Worm (Caenorhabditis elegans): ENCODE data around the gene mtrr-1.

Gene mtrr-1

DNA sequence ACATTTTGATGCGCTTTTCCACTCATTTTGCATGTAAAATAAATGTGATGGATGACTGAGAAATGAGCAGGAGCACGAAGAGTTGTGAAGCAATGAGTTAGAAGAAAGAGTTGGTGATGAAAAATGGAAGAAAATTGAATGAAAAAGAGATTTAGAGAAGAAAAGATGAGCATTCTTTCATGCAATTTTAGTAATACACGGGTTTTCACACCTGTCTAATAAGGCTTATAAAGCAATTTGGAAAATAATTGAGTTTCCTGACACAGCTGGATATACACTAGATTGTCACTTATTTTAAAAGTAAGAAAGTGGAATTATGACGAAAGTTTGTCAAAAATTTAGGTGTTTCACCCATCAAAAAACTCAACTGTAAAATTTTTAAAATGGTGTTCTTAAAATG, 25.0 kb downstream of the mtrr-1 start:
- no peak for TF ChIP-seq klf-2 (GFP tag; conservative IDR thresholded peaks at IDR 0.05)
- no peak for TF ChIP-seq T22C8.4 (GFP tag; IDR thresholded peaks at IDR 0.05)
- no peak for TF ChIP-seq ztf-29 (GFP tag; IDR thresholded peaks at IDR 0.05)
- no peak for TF ChIP-seq cog-1 (tag; optimal IDR thresholded peaks at IDR 0.05)
- no peak for TF ChIP-seq med-1 (GFP tag; optimal IDR thresholded peaks at IDR 0.05; ENCODE audit: insufficient read depth)
- no peak for TF ChIP-seq tab-1 (GFP tag; IDR thresholded peaks at IDR 0.05)
- no peak for TF ChIP-seq ref-1 (GFP tag; conservative IDR thresholded peaks at IDR 0.05)
- TF ChIP-seq flt-1 (GFP tag; IDR thresholded peaks at IDR 0.05): no peak

DNA sequence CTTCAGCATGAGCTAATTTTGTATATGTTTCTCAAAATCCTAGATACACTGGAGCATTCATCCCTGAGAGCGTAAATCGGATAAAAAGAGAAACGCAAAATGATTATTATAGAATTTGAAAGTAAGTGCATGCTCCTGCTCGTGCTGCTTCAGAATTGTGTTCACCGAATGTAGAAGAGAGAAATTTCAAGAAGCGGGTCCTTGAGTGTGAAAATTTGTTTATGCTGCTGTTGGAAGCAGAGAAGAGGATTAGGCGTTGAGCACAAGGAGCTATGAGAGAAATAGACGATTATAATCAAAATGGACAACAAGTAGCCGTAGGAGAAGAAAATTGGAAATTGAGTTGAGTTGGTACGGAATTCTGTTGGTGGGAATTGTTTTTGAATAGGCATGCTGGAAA, 25.9 kb downstream of the mtrr-1 start:
- TF ChIP-seq ztf-23 (GFP tag; IDR thresholded peaks at IDR 0.05) (no peak), med-1 (GFP tag; optimal IDR thresholded peaks at IDR 0.05; ENCODE audit: insufficient read depth) (no peak), T22C8.4 (GFP tag; IDR thresholded peaks at IDR 0.05) (no peak), cog-1 (tag; optimal IDR thresholded peaks at IDR 0.05) (no peak), ztf-29 (GFP tag; IDR thresholded peaks at IDR 0.05) (no peak), klf-2 (GFP tag; conservative IDR thresholded peaks at IDR 0.05) (no peak), ref-1 (GFP tag; conservative IDR thresholded peaks at IDR 0.05) (no peak), flt-1 (GFP tag; IDR thresholded peaks at IDR 0.05) (no peak), tab-1 (GFP tag; IDR thresholded peaks at IDR 0.05) (no peak)

DNA sequence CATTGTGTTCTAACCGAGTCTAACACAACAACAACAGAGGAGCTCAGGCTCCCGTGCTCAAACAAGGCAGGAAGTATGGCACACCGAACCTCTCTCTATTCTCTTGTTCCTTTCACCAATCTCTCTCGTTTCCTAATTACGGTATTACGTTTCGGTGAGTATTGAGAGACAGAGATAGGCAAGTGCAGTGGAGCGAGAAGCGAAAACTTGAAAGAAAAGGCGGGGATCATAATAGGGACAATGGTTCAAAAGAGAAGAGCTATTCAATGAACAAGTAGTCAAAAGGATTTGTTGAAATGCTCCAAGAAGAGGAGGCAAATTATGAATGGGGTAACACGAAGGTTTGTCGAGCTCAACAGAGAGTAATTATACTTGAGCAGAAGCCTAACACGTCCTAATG, 27.6 kb downstream of the mtrr-1 start:
- TF ChIP-seq ref-1 (GFP tag; conservative IDR thresholded peaks at IDR 0.05) (no peak), flt-1 (GFP tag; IDR thresholded peaks at IDR 0.05) (no peak), med-1 (GFP tag; optimal IDR thresholded peaks at IDR 0.05; ENCODE audit: insufficient read depth) (no peak), tab-1 (GFP tag; IDR thresholded peaks at IDR 0.05) (no peak), ztf-23 (GFP tag; IDR thresholded peaks at IDR 0.05) (no peak), cog-1 (tag; optimal IDR thresholded peaks at IDR 0.05) (no peak), klf-2 (GFP tag; conservative IDR thresholded peaks at IDR 0.05) (no peak), T22C8.4 (GFP tag; IDR thresholded peaks at IDR 0.05) (no peak), ztf-29 (GFP tag; IDR thresholded peaks at IDR 0.05) (no peak)

DNA sequence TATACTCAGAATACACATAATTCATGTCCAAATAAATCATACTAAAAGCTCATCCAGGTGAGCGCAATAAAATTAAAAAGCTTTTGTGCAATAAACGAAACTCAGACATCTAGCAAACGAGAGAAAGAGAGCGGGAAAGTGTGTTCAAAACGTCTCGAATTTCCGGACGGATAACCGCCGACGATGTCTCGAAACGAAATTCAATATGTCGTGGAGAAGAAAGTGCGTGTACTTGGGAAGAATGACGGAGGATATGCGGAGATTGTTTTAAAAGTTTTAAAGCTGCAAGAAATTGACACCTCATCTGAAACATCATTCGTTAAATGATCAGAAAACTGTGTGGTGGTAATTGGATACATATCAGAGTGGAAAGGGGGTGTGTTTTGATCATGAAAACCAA, 29.0 kb downstream of the mtrr-1 start:
- TF ChIP-seq med-1 (GFP tag; optimal IDR thresholded peaks at IDR 0.05; ENCODE audit: insufficient read depth) (no peak), ztf-23 (GFP tag; IDR thresholded peaks at IDR 0.05) (no peak), ztf-29 (GFP tag; IDR thresholded peaks at IDR 0.05) (no peak), tab-1 (GFP tag; IDR thresholded peaks at IDR 0.05) (no peak), cog-1 (tag; optimal IDR thresholded peaks at IDR 0.05) (no peak), klf-2 (GFP tag; conservative IDR thresholded peaks at IDR 0.05) (no peak), T22C8.4 (GFP tag; IDR thresholded peaks at IDR 0.05) (no peak), flt-1 (GFP tag; IDR thresholded peaks at IDR 0.05) (no peak), ref-1 (GFP tag; conservative IDR thresholded peaks at IDR 0.05) (no peak)

DNA sequence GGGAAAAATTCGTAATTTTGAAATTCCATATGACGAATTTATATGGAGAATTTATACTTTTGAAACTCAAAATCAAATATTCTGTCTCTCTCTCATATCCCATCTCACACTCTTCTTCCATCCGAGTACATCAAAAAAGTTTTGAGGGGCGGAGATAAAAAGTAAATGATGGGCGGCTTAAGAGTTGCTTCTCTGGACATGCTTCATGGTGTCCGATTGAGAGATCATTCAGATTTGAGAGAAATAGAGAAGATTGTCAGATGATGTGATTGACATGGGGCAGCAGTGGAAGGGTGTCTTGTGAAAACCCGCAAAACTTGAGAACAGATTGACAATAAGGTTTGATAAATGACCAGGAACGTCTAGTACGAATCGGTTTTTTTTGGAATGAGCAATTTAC, 29.9 kb downstream of the mtrr-1 start:
- no peak for TF ChIP-seq klf-2 (GFP tag; conservative IDR thresholded peaks at IDR 0.05)
- no peak for TF ChIP-seq tab-1 (GFP tag; IDR thresholded peaks at IDR 0.05)
- no peak for TF ChIP-seq ztf-23 (GFP tag; IDR thresholded peaks at IDR 0.05)
- TF ChIP-seq med-1 (GFP tag; optimal IDR thresholded peaks at IDR 0.05; ENCODE audit: insufficient read depth): no peak
- no peak for TF ChIP-seq T22C8.4 (GFP tag; IDR thresholded peaks at IDR 0.05)
- TF ChIP-seq ztf-29 (GFP tag; IDR thresholded peaks at IDR 0.05): no peak
- no peak for TF ChIP-seq flt-1 (GFP tag; IDR thresholded peaks at IDR 0.05)

DNA sequence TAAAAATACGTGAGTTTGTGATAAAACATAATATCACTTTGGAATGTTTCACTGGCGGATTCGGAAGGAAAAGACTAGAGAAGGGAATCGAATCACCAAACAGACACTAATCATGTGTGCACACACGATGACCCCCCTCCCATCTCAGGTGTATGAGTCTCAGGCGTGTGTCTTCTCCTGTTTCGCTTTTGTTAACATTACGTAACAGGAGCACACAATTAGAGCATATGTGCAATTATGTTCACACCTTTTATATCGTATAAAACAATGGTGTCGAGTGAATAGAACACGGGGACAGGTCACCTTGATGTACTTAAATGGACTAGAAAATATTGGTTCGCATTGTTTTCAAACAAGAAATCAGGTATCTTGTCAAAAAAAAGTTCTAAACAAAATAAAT, 31.0 kb downstream of the mtrr-1 start:
- TF ChIP-seq cog-1 (tag; optimal IDR thresholded peaks at IDR 0.05) (no peak), ztf-23 (GFP tag; IDR thresholded peaks at IDR 0.05) (no peak), klf-2 (GFP tag; conservative IDR thresholded peaks at IDR 0.05) (no peak), ztf-29 (GFP tag; IDR thresholded peaks at IDR 0.05) (no peak), ref-1 (GFP tag; conservative IDR thresholded peaks at IDR 0.05) (no peak), flt-1 (GFP tag; IDR thresholded peaks at IDR 0.05) (no peak), T22C8.4 (GFP tag; IDR thresholded peaks at IDR 0.05) (no peak), tab-1 (GFP tag; IDR thresholded peaks at IDR 0.05) (no peak), med-1 (GFP tag; optimal IDR thresholded peaks at IDR 0.05; ENCODE audit: insufficient read depth) (no peak)

DNA sequence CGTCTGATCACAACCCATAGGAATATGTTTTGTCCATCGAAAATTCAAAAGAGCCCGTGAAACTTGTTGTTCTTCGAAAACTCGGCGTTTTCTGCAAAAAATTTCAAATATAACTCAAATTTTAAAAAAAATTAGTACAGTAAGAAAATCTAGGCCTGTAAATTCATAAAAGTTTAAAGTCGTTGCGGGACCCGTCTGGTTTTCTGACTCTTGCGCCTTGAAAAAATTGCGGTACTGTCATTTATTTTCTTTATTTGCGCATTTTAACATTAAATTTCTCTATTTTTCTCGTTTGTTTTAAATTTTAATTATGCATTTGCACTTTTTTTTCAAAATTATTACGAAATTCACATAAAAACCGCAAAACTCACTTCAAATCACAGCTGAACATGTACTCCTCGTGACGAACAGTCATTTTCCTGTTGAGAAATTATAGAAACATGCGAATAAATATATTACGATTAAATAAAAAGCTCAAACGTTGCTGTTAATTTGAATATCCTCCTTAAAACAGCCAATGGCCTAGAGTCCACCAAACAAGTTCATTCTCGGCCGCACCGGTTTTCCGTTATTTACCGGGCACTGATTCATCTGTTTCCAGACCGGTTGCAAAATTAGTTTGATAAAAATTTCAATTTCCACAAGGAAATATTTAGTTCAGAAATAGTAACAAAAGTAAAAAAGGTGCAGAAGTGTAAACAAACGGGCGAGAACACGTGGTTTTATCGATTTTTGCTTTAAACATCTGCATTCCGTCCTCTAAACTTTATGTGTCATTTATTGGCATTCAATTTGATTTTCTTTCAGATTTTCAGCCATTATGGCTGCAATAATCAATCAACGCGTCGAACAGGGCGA, 33.5 kb downstream of the mtrr-1 start, which contains the start of the genes csa-1 and wdfy-2:
TSS of gene csa-1 (minus strand) at position 669 of the 858 bp plus-strand sequence.
TSS of gene wdfy-2 (plus strand) at position 808 of the 858 bp plus-strand sequence.
- TF ChIP-seq flt-1 (GFP tag; IDR thresholded peaks at IDR 0.05): no peak
- TF ChIP-seq tab-1 (GFP tag; IDR thresholded peaks at IDR 0.05): no peak
- TF ChIP-seq med-1 (GFP tag; optimal IDR thresholded peaks at IDR 0.05; ENCODE audit: insufficient read depth): no peak
- no peak for TF ChIP-seq cog-1 (tag; optimal IDR thresholded peaks at IDR 0.05)
- TF ChIP-seq klf-2 (GFP tag; conservative IDR thresholded peaks at IDR 0.05): no peak
- TF ChIP-seq T22C8.4 (GFP tag; IDR thresholded peaks at IDR 0.05): no peak
- TF ChIP-seq ztf-29 (GFP tag; IDR thresholded peaks at IDR 0.05): no peak

DNA sequence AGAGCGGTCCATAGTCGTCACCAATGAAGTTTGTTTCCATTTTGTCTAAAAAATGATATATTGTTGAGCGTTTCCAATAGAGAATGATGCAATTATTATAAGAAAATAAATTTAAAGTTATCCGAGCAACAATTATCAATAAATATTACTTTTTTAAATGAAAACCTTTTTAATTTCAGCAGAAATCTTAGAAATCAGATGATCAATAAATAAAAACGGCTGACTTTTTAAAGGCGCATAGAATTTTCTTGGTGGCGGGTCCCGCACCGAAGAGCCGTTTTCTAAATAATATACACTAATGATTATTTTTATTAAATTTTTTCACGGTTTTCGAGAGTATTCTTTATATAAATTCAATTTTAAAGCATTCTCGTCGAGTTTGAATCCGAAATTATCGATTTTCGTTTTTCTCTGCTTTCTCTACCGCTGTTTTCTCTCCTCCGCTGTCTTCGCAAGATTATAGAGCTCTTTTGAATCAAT, 37.1 kb downstream of the mtrr-1 start, which contains the start of gene rab-39:
TSS of gene rab-39 (minus strand) at position 51 of the 480 bp plus-strand sequence.
- TF ChIP-seq tab-1 (GFP tag; IDR thresholded peaks at IDR 0.05) (no peak), klf-2 (GFP tag; conservative IDR thresholded peaks at IDR 0.05) (no peak), ztf-29 (GFP tag; IDR thresholded peaks at IDR 0.05) (no peak), cog-1 (tag; optimal IDR thresholded peaks at IDR 0.05) (no peak)

DNA sequence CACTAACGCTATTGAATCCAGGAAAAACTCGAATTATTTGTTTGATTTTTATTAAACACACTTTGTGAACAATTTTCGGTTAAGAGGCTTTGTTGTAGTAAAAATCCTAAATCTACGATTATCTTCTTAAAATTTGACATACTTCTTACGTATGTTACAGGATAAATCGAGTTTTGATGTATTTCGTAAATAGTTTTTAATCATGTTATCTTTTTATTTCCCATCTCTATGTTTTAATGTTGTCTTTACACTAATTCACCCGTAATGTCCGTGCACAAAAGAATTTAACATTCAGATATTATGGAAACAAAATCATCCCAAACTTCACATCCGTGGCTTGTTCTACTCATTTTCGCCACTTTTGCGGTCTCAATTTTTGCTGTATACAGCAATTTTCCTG, 37.9 kb downstream of the mtrr-1 start, which contains the start of gene egli-1:
TSS of gene egli-1 (plus strand) at position 301 of the 400 bp plus-strand sequence.
- TF ChIP-seq ztf-23 (GFP tag; IDR thresholded peaks at IDR 0.05): no peak
- no peak for TF ChIP-seq T22C8.4 (GFP tag; IDR thresholded peaks at IDR 0.05)
- no peak for TF ChIP-seq cog-1 (tag; optimal IDR thresholded peaks at IDR 0.05)
- TF ChIP-seq tab-1 (GFP tag; IDR thresholded peaks at IDR 0.05): no peak
- no peak for TF ChIP-seq med-1 (GFP tag; optimal IDR thresholded peaks at IDR 0.05; ENCODE audit: insufficient read depth)
- TF ChIP-seq flt-1 (GFP tag; IDR thresholded peaks at IDR 0.05): no peak
- no peak for TF ChIP-seq ztf-29 (GFP tag; IDR thresholded peaks at IDR 0.05)
- no peak for TF ChIP-seq ref-1 (GFP tag; conservative IDR thresholded peaks at IDR 0.05)
- no peak for TF ChIP-seq klf-2 (GFP tag; conservative IDR thresholded peaks at IDR 0.05)
